Fruit fly (Drosophila melanogaster): Measurements from ENCODE around the gene CG5080.

dm6 chr2L:1116661-1117322, 46.9 kb downstream of the CG5080 start:
- TF ChIP-seq Hr96 (GFP tag; optimal IDR thresholded peaks at IDR 0.05) (peak; percentile 34), bab1 (GFP tag; optimal IDR thresholded peaks at IDR 0.05) (no peak), CG7045 (GFP tag; optimal IDR thresholded peaks at IDR 0.05) (peak; percentile 26), cic (GFP tag; optimal IDR thresholded peaks at IDR 0.05) (peak; percentile 99), kay (GFP tag; ENCODE audit: borderline replicate concordance) (peak; percentile 97), CG11617 (GFP tag; optimal IDR thresholded peaks at IDR 0.05) (no peak), ovo (GFP tag; optimal IDR thresholded peaks at IDR 0.05) (no peak), pad (GFP tag; optimal IDR thresholded peaks at IDR 0.05) (no peak), toe (GFP tag; optimal IDR thresholded peaks at IDR 0.05) (peak; percentile 26)
